Worm (Caenorhabditis elegans) whole organism, late embryonic: ENCODE results near the gene srh-135.

Experiments used
- C08G9.2 ChIP-seq: sonication (generic microtip); optimal IDR thresholded peaks from 2 replicates; lab custom pipeline; 2016; ENCODE audit warnings: mild to moderate bottlenecking, missing genetic modification characterization, moderate library complexity, missing compliant biosample characterization
- C38D4.7 ChIP-seq: fragments of 200-800 bp; sonication (Bioruptor generic); optimal IDR thresholded peaks from 2 replicates; lab custom pipeline; 2018; ENCODE audit warnings: mild to moderate bottlenecking, missing genetic modification characterization, moderate library complexity, missing compliant biosample characterization
- F13H6.1 ChIP-seq: sonication (generic microtip); optimal IDR thresholded peaks from 2 replicates; lab custom pipeline; 2016; ENCODE audit warnings: missing genetic modification characterization, missing compliant biosample characterization
- K02D7.2 ChIP-seq: sonication (generic microtip); optimal IDR thresholded peaks from 2 replicates; lab custom pipeline; 2017; ENCODE audit warnings: mild to moderate bottlenecking, missing genetic modification characterization, missing compliant biosample characterization
- K09A11.1 ChIP-seq: sonication (generic microtip); optimal IDR thresholded peaks from 2 replicates; lab custom pipeline; 2017; ENCODE audit warnings: antibody characterized with exemption, mild to moderate bottlenecking, missing genetic modification characterization, missing compliant biosample characterization; ENCODE audit not compliant: insufficient read depth
- T23F11.4 ChIP-seq: fragments of 200-800 bp; sonication (Bioruptor generic); optimal IDR thresholded peaks from 2 replicates; lab custom pipeline; 2018; ENCODE audit warnings: mild to moderate bottlenecking, missing genetic modification characterization, missing compliant biosample characterization
- ahr-1 ChIP-seq: sonication (generic microtip); optimal IDR thresholded peaks from 2 replicates; lab custom pipeline; 2016; ENCODE audit warnings: missing genetic modification characterization, missing compliant biosample characterization
- ceh-14 ChIP-seq: sonication (generic microtip); optimal IDR thresholded peaks from 2 replicates; lab custom pipeline; 2016; ENCODE audit warnings: missing genotype, missing genetic modification characterization, missing compliant biosample characterization
- ceh-18 ChIP-seq: sonication (generic microtip); optimal IDR thresholded peaks from 2 replicates; lab custom pipeline; 2016; ENCODE audit warnings: missing genetic modification characterization, missing compliant biosample characterization
- ceh-2 ChIP-seq: sonication (generic microtip); optimal IDR thresholded peaks from 2 replicates; lab custom pipeline; 2016; ENCODE audit warnings: missing genotype, missing genetic modification characterization, missing compliant biosample characterization
- ceh-22 ChIP-seq: sonication (generic microtip); optimal IDR thresholded peaks from 2 replicates; lab custom pipeline; 2017; ENCODE audit warnings: missing biosample characterization, missing genetic modification characterization
- ceh-24 ChIP-seq: sonication (generic microtip); optimal IDR thresholded peaks from 2 replicates; lab custom pipeline; 2016; ENCODE audit warnings: mild to moderate bottlenecking, missing genetic modification characterization, missing compliant biosample characterization
- ceh-30 ChIP-seq: fragments of 150-350 bp; optimal IDR thresholded peaks from 2 replicates; lab custom pipeline; 2014; ENCODE audit warnings: missing biosample characterization, missing genetic modification characterization
- ceh-31 ChIP-seq: sonication (generic microtip); optimal IDR thresholded peaks from 2 replicates; lab custom pipeline; 2016; ENCODE audit warnings: missing genetic modification characterization, missing compliant biosample characterization
- ceh-45 ChIP-seq: fragments of 200-800 bp; sonication (Bioruptor generic); IDR thresholded peaks from 2 replicates; pipeline ENCODE4 v1.3.6; 2022; ENCODE audit warnings: missing genetic modification reagents, missing genetic modification characterization, missing compliant biosample characterization
- ceh-48 ChIP-seq: sonication (generic microtip); optimal IDR thresholded peaks from 2 replicates; lab custom pipeline; 2016; ENCODE audit warnings: missing genetic modification characterization, inconsistent platforms, missing compliant biosample characterization
- ceh-6 ChIP-seq: fragments of 200-800 bp; sonication (Bioruptor generic); optimal IDR thresholded peaks from 2 replicates; lab custom pipeline; 2018; ENCODE audit warnings: mild to moderate bottlenecking, missing genetic modification characterization, missing compliant biosample characterization
- ceh-9 ChIP-seq: sonication (generic microtip); optimal IDR thresholded peaks from 2 replicates; lab custom pipeline; 2016; ENCODE audit warnings: mild to moderate bottlenecking, missing genetic modification characterization, inconsistent platforms, missing compliant biosample characterization
- che-1 ChIP-seq: sonication (generic microtip); optimal IDR thresholded peaks from 2 replicates; lab custom pipeline; 2016; ENCODE audit warnings: mild to moderate bottlenecking, missing genetic modification characterization, missing compliant biosample characterization
- dmd-4 ChIP-seq: sonication (generic microtip); optimal IDR thresholded peaks from 2 replicates; lab custom pipeline; 2016; ENCODE audit warnings: borderline replicate concordance, missing genetic modification characterization, missing compliant biosample characterization
- dve-1 ChIP-seq: sonication (generic microtip); optimal IDR thresholded peaks from 2 replicates; lab custom pipeline; 2017; ENCODE audit warnings: antibody characterized with exemption, mild to moderate bottlenecking, missing genetic modification characterization, missing compliant biosample characterization
- elt-2 ChIP-seq: sonication (generic microtip); optimal IDR thresholded peaks from 2 replicates; lab custom pipeline; 2016; ENCODE audit warnings: missing genetic modification reagents, missing genetic modification characterization, missing compliant biosample characterization
- elt-4 ChIP-seq: sonication (generic microtip); optimal IDR thresholded peaks from 2 replicates; lab custom pipeline; 2016; ENCODE audit warnings: missing genetic modification characterization, missing compliant biosample characterization
- ets-4 ChIP-seq: sonication (generic microtip); optimal IDR thresholded peaks from 2 replicates; lab custom pipeline; 2016; ENCODE audit warnings: missing genetic modification characterization, missing compliant biosample characterization
- eyg-1 ChIP-seq: sonication (generic microtip); optimal IDR thresholded peaks from 2 replicates; lab custom pipeline; 2016; ENCODE audit warnings: missing genotype, missing genetic modification characterization, missing compliant biosample characterization
- fax-1 ChIP-seq: sonication (generic microtip); optimal IDR thresholded peaks from 2 replicates; lab custom pipeline; 2016; ENCODE audit warnings: missing genotype, missing genetic modification characterization, missing compliant biosample characterization
- fkh-10 ChIP-seq: fragments of 150-350 bp; optimal IDR thresholded peaks from 2 replicates; lab custom pipeline; 2014; ENCODE audit warnings: missing biosample characterization, missing genetic modification reagents, missing genetic modification characterization
- gmeb-2 ChIP-seq: sonication (generic microtip); optimal IDR thresholded peaks from 2 replicates; lab custom pipeline; 2016; ENCODE audit warnings: missing genetic modification characterization, inconsistent platforms, missing compliant biosample characterization
- hlh-13 ChIP-seq: fragments of 200-800 bp; sonication (Bioruptor generic); optimal IDR thresholded peaks from 2 replicates; lab custom pipeline; 2018; ENCODE audit warnings: mild to moderate bottlenecking, missing genetic modification characterization, missing compliant biosample characterization
- hlh-8 ChIP-seq: sonication (generic microtip); optimal IDR thresholded peaks from 2 replicates; lab custom pipeline; 2016; ENCODE audit warnings: missing genotype, missing genetic modification characterization, missing compliant biosample characterization
- mec-3 ChIP-seq: sonication (generic microtip); optimal IDR thresholded peaks from 2 replicates; lab custom pipeline; 2016; ENCODE audit warnings: borderline replicate concordance, missing genetic modification characterization, missing compliant biosample characterization
- nfya-1 ChIP-seq: sonication (generic microtip); optimal IDR thresholded peaks from 2 replicates; lab custom pipeline; 2017; ENCODE audit warnings: missing genetic modification characterization, mild to moderate bottlenecking, missing compliant biosample characterization, antibody characterized with exemption, moderate library complexity
- npax-4 ChIP-seq: sonication (generic microtip); optimal IDR thresholded peaks from 2 replicates; lab custom pipeline; 2016; ENCODE audit warnings: missing genetic modification characterization, missing compliant biosample characterization
- pag-3 ChIP-seq: sonication (generic microtip); optimal IDR thresholded peaks from 2 replicates; lab custom pipeline; 2016; ENCODE audit warnings: missing compliant biosample characterization, missing genetic modification characterization, borderline replicate concordance
- pha-2 ChIP-seq: sonication (generic microtip); optimal IDR thresholded peaks from 2 replicates; lab custom pipeline; 2017; ENCODE audit warnings: mild to moderate bottlenecking, missing genetic modification characterization, missing compliant biosample characterization
- pha-4 ChIP-seq: fragments of 150-350 bp; optimal IDR thresholded peaks from 2 replicates; lab custom pipeline; 2018; ENCODE audit warnings: missing biosample characterization, missing genetic modification reagents, missing genetic modification characterization
- pros-1 ChIP-seq: fragments of 150-350 bp; optimal IDR thresholded peaks from 2 replicates; lab custom pipeline; 2014; ENCODE audit warnings: missing biosample characterization, missing genetic modification reagents, missing genetic modification characterization
- ref-2 ChIP-seq: sonication (generic microtip); optimal IDR thresholded peaks from 2 replicates; lab custom pipeline; 2016; ENCODE audit warnings: missing genetic modification characterization, missing compliant biosample characterization
- rnt-1 ChIP-seq: sonication (generic microtip); optimal IDR thresholded peaks from 2 replicates; lab custom pipeline; 2016; ENCODE audit warnings: missing genetic modification characterization, missing compliant biosample characterization
- sox-2 ChIP-seq: fragments of 200-800 bp; sonication (Bioruptor generic); IDR thresholded peaks from 2 replicates; pipeline ENCODE4 v1.3.6; 2022; ENCODE audit warnings: missing genetic modification reagents, missing genetic modification characterization, missing compliant biosample characterization
- sox-4 ChIP-seq: sonication (generic microtip); optimal IDR thresholded peaks from 2 replicates; lab custom pipeline; 2017; ENCODE audit warnings: mild to moderate bottlenecking, missing genetic modification characterization, inconsistent platforms, missing compliant biosample characterization
- syd-9 ChIP-seq: sonication (generic microtip); optimal IDR thresholded peaks from 2 replicates; lab custom pipeline; 2016; ENCODE audit warnings: mild to moderate bottlenecking, missing genetic modification characterization, moderate library complexity, missing compliant biosample characterization
- ttx-3 ChIP-seq: sonication (generic microtip); optimal IDR thresholded peaks from 2 replicates; lab custom pipeline; 2016; ENCODE audit warnings: missing genetic modification reagents, missing genetic modification characterization, missing compliant biosample characterization
- unc-3 ChIP-seq, 2 experiments: fragments of 200-800 bp in 1 of 2; sonication (Bioruptor generic) in 1 of 2; sonication (generic microtip) in 1 of 2; conservative IDR thresholded peaks in 1 of 2; optimal IDR thresholded peaks in 1 of 2; 2 replicates each; pipeline versions ENCODE4 v1.3.6 to Lab custom; 2016 to 2022; ENCODE audit warnings: missing compliant biosample characterization in 2 of 2, missing genetic modification characterization in 2 of 2, missing genetic modification reagents in 1 of 2
- unc-42 ChIP-seq: sonication (generic microtip); optimal IDR thresholded peaks from 2 replicates; lab custom pipeline; 2016; ENCODE audit warnings: missing genotype, missing genetic modification characterization, missing compliant biosample characterization
- unc-55 ChIP-seq: sonication (generic microtip); optimal IDR thresholded peaks from 2 replicates; lab custom pipeline; 2017; ENCODE audit warnings: missing biosample characterization, missing genetic modification reagents, missing genetic modification characterization
- zip-5 ChIP-seq: sonication (generic microtip); optimal IDR thresholded peaks from 2 replicates; lab custom pipeline; 2016; ENCODE audit warnings: missing genetic modification characterization, missing compliant biosample characterization
- ztf-16 ChIP-seq: sonication (generic microtip); optimal IDR thresholded peaks from 2 replicates; lab custom pipeline; 2017; ENCODE audit warnings: missing genetic modification characterization, missing compliant biosample characterization

Gene srh-135

DNA sequence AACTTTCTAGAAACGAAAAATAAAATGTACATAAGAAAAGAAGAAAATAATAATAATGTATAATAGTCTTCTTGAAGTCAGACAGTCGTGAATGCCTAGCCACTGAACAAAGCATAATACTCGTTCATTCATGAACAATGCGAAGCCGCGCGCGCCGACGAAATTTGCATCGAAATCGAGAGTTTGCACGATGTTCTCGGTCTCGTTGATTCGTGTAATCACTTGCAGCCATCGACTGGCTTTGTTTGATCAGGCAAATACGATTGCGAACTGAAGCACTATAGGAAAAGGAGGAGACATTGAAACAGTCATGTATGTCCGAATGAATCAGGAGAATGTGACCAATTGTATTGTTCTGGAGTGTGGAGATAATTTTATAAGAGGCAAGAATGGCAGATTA is 23.2 kb downstream of the srh-135 start:
- TF ChIP-seq dve-1 (tag; lab: Kevin White, UChicago), result peak; percentile 12
- TF ChIP-seq eyg-1 (tag; lab: Kevin White, UChicago), result no peak
- no peak for TF ChIP-seq elt-2 (tag; lab: Kevin White, UChicago)
- no peak for TF ChIP-seq ceh-45
- TF ChIP-seq ceh-6, result no peak
- no peak for TF ChIP-seq T23F11.4
- no peak for TF ChIP-seq dmd-4 (tag; lab: Kevin White, UChicago)
- TF ChIP-seq, all 69 proteins: peak for 1

ce11 chrII:10203067-10203466 is 23.9 kb downstream of the srh-135 start:
- TF ChIP-seq unc-55 (peak; percentile 11), ceh-24 (no peak), hlh-13 (GFP tag; lab: Kevin White, UChicago) (no peak)

DNA sequence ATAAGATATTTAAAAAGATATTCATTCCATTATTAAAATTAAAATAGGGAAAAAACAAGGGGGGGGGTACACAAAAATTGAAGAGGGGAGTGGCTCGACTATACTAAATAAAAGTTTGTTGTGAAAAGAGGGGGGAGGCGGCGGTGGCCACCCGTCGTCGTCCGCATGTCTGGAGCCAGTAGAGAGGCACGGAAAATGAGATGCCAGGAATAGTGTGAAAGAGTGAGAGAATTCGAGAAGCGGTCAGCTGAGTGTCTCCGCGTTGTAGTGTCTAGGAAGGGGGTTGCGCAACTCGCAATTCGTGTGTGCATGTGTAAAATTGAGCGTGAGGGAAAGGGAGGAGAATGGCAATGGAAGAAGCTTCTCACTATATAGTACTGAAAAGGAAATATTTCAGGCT is 24.7 kb downstream of the srh-135 start:
- TF ChIP-seq unc-3 (GFP tag; conservative IDR thresholded peaks at IDR 0.05; lab: Robert Waterston, UW) (no peak), unc-3 (tag; optimal IDR thresholded peaks at IDR 0.05; lab: Kevin White, UChicago) (no peak), ceh-48 (tag; lab: Kevin White, UChicago) (no peak), ceh-9 (tag; lab: Kevin White, UChicago) (no peak), sox-2 (GFP tag; lab: Robert Waterston, UW) (no peak), K02D7.2 (tag; lab: Kevin White, UChicago) (no peak), hlh-8 (tag; lab: Kevin White, UChicago) (peak; percentile 51), elt-4 (tag; lab: Kevin White, UChicago) (no peak), pha-4 (tag; lab: Kevin White, UChicago) (no peak), F13H6.1 (tag; lab: Kevin White, UChicago) (no peak), nfya-1 (tag; lab: Kevin White, UChicago) (peak; percentile 79), ceh-2 (peak; percentile 9), sox-4 (tag; lab: Kevin White, UChicago) (no peak), mec-3 (tag; lab: Kevin White, UChicago) (no peak), zip-5 (no peak), dve-1 (tag; lab: Kevin White, UChicago) (no peak), ref-2 (tag; lab: Kevin White, UChicago) (peak; percentile 64), gmeb-2 (tag; lab: Kevin White, UChicago) (no peak), fkh-10 (GFP tag; lab: Kevin White, UChicago) (no peak), pag-3 (tag; lab: Kevin White, UChicago) (no peak), C08G9.2 (no peak), ceh-30 (tag; lab: Kevin White, UChicago) (no peak), ahr-1 (no peak), K09A11.1 (tag; lab: Kevin White, UChicago) (no peak), unc-42 (tag; lab: Kevin White, UChicago) (peak; percentile 59), ceh-22 (tag; lab: Kevin White, UChicago) (no peak), fax-1 (tag; lab: Kevin White, UChicago) (no peak), ets-4 (tag; lab: Kevin White, UChicago) (peak; percentile 31), che-1 (tag; lab: Kevin White, UChicago) (no peak), dmd-4 (tag; lab: Kevin White, UChicago) (no peak), elt-2 (tag; lab: Kevin White, UChicago) (peak; percentile 10), npax-4 (no peak), pha-2 (no peak), syd-9 (tag; lab: Kevin White, UChicago) (peak; percentile 23), C38D4.7 (GFP tag; lab: Kevin White, UChicago) (no peak), ceh-14 (tag; lab: Kevin White, UChicago) (peak; percentile 49), ceh-45 (no peak), ceh-18 (tag; lab: Kevin White, UChicago) (peak; percentile 31), ceh-24 (no peak), ztf-16 (tag; lab: Kevin White, UChicago) (no peak), pros-1 (no peak), ttx-3 (no peak), rnt-1 (tag; lab: Kevin White, UChicago) (peak; percentile 14), ceh-31 (tag; lab: Kevin White, UChicago) (peak; percentile 80)
